Worm (Caenorhabditis elegans) whole organism, mixed stage, embryonic: ENCODE data around the gene oac-57.
"Not testable (repeated sequence)": the region's sequence is repeated elsewhere in the genome, so short reads cannot be mapped to it uniquely, and the experiment has no call there.

Experiments
- M03D4.4 ChIP-seq: sonication (generic microtip); optimal IDR thresholded peaks from 2 replicates; lab custom pipeline; 2017; ENCODE audit warnings: mild to moderate bottlenecking, missing genetic modification characterization, missing compliant biosample characterization
- ceh-43 ChIP-seq: fragments of 200-800 bp; sonication (Bioruptor generic); optimal IDR thresholded peaks from 2 replicates; lab custom pipeline; 2018; ENCODE audit warnings: mild to moderate bottlenecking, missing genetic modification characterization, moderate library complexity, missing compliant biosample characterization
- ceh-83 ChIP-seq: fragments of 200-800 bp; sonication (Bioruptor generic); optimal IDR thresholded peaks from 2 replicates; lab custom pipeline; 2018; ENCODE audit warnings: mild to moderate bottlenecking, missing genetic modification characterization, missing compliant biosample characterization
- ces-1 ChIP-seq: fragments of 150-350 bp; optimal IDR thresholded peaks from 2 replicates; lab custom pipeline; 2014; ENCODE audit warnings: missing biosample characterization, missing genetic modification reagents, missing genetic modification characterization
- cnd-1 ChIP-seq: fragments of 200-800 bp; sonication (Bioruptor generic); optimal IDR thresholded peaks from 2 replicates; lab custom pipeline; 2018; ENCODE audit warnings: mild to moderate bottlenecking, missing genetic modification characterization, missing compliant biosample characterization
- elt-1 ChIP-seq: sonication (generic microtip); optimal IDR thresholded peaks from 2 replicates; lab custom pipeline; 2017; ENCODE audit warnings: missing genetic modification characterization, mild to moderate bottlenecking, missing compliant biosample characterization, antibody characterized with exemption, moderate library complexity, borderline replicate concordance; ENCODE audit not compliant: insufficient read depth
- elt-3 ChIP-seq: fragments of 150-350 bp; optimal IDR thresholded peaks from 2 replicates; lab custom pipeline; 2014; ENCODE audit warnings: missing biosample characterization, missing genetic modification characterization
- flh-1 ChIP-seq: fragments of 200-800 bp; sonication (Bioruptor generic); optimal IDR thresholded peaks from 2 replicates; lab custom pipeline; 2018; ENCODE audit warnings: mild to moderate bottlenecking, missing genetic modification characterization, moderate library complexity, missing compliant biosample characterization
- ham-2 ChIP-seq: fragments of 200-800 bp; sonication (Bioruptor generic); optimal IDR thresholded peaks from 2 replicates; lab custom pipeline; 2018; ENCODE audit warnings: mild to moderate bottlenecking, missing genetic modification characterization, missing compliant biosample characterization
- hlh-1 ChIP-seq: fragments of 150-350 bp; optimal IDR thresholded peaks from 2 replicates; lab custom pipeline; 2014; ENCODE audit warnings: missing biosample characterization, missing genetic modification reagents, missing genetic modification characterization
- lin-13 ChIP-seq: fragments of 150-350 bp; optimal IDR thresholded peaks from 2 replicates; lab custom pipeline; 2014; ENCODE audit warnings: missing biosample characterization, missing genetic modification characterization
- lin-32 ChIP-seq: fragments of 200-800 bp; sonication (Bioruptor generic); optimal IDR thresholded peaks from 2 replicates; lab custom pipeline; 2018; ENCODE audit warnings: mild to moderate bottlenecking, missing genetic modification characterization, missing compliant biosample characterization
- lsy-2 ChIP-seq: fragments of 150-350 bp; optimal IDR thresholded peaks from 2 replicates; lab custom pipeline; 2014; ENCODE audit warnings: missing biosample characterization, missing genetic modification characterization
- mab-5 ChIP-seq: fragments of 150-350 bp; optimal IDR thresholded peaks from 2 replicates; lab custom pipeline; 2014; ENCODE audit warnings: missing biosample characterization, missing genetic modification characterization
- mep-1 ChIP-seq: fragments of 150-350 bp; optimal IDR thresholded peaks from 2 replicates; lab custom pipeline; 2017; ENCODE audit warnings: missing biosample characterization, missing genetic modification reagents, missing genetic modification characterization, inconsistent platforms
- mls-2 ChIP-seq: sonication (generic microtip); optimal IDR thresholded peaks from 2 replicates; lab custom pipeline; 2016; ENCODE audit warnings: mild to moderate bottlenecking, missing genetic modification characterization, moderate library complexity, missing compliant biosample characterization
- nhr-12 ChIP-seq: fragments of 150-350 bp; optimal IDR thresholded peaks from 2 replicates; lab custom pipeline; 2014; ENCODE audit warnings: missing biosample characterization, missing genetic modification characterization
- nhr-237 ChIP-seq: fragments of 150-350 bp; optimal IDR thresholded peaks from 2 replicates; lab custom pipeline; 2014; ENCODE audit warnings: missing biosample characterization, missing genetic modification characterization
- nhr-28 ChIP-seq: fragments of 150-350 bp; optimal IDR thresholded peaks from 2 replicates; lab custom pipeline; 2014; ENCODE audit warnings: missing biosample characterization, missing genetic modification characterization
- nhr-76 ChIP-seq: sonication (generic microtip); optimal IDR thresholded peaks from 2 replicates; lab custom pipeline; 2017; ENCODE audit warnings: missing biosample characterization, missing genetic modification characterization
- sem-2 ChIP-seq: fragments of 200-800 bp; sonication (Bioruptor generic); optimal IDR thresholded peaks from 2 replicates; lab custom pipeline; 2018; ENCODE audit warnings: mild to moderate bottlenecking, missing genetic modification characterization, missing compliant biosample characterization
- snpc-4 ChIP-seq: fragments of 150-350 bp; optimal IDR thresholded peaks from 2 replicates; lab custom pipeline; 2014; ENCODE audit warnings: missing biosample characterization, missing genetic modification characterization
- sptf-1 ChIP-seq: sonication (generic microtip); optimal IDR thresholded peaks from 2 replicates; lab custom pipeline; 2017; ENCODE audit warnings: mild to moderate bottlenecking, missing genetic modification characterization, moderate library complexity, missing compliant biosample characterization
- tbx-8 ChIP-seq: fragments of 200-800 bp; sonication (Bioruptor generic); optimal IDR thresholded peaks from 2 replicates; lab custom pipeline; 2018; ENCODE audit warnings: mild to moderate bottlenecking, missing genetic modification characterization, moderate library complexity, missing compliant biosample characterization
- unc-39 ChIP-seq: fragments of 150-350 bp; optimal IDR thresholded peaks from 2 replicates; lab custom pipeline; 2014; ENCODE audit warnings: missing biosample characterization, missing genetic modification characterization
- unc-62 ChIP-seq: fragments of 150-350 bp; optimal IDR thresholded peaks from 2 replicates; lab custom pipeline; 2014; ENCODE audit warnings: missing biosample characterization, missing genetic modification reagents, missing genetic modification characterization
- zip-8 ChIP-seq: fragments of 150-350 bp; optimal IDR thresholded peaks from 2 replicates; lab custom pipeline; 2014; ENCODE audit warnings: missing biosample characterization, missing genetic modification characterization
- ztf-11 ChIP-seq: fragments of 150-350 bp; optimal IDR thresholded peaks from 2 replicates; lab custom pipeline; 2014; ENCODE audit warnings: missing biosample characterization, missing genetic modification characterization

The oac-57 gene

ce11 chrIV:12334708-12335107, 27.1 kb upstream of the oac-57 start:
- TF ChIP-seq tbx-8 (GFP tag; lab: Kevin White, UChicago) (no peak), ham-2 (GFP tag; lab: Kevin White, UChicago) (no peak), elt-1 (tag; lab: Kevin White, UChicago) (no peak), nhr-28 (tag; lab: Kevin White, UChicago) (no peak), lin-32 (GFP tag; lab: Kevin White, UChicago) (no peak), ces-1 (GFP tag; lab: Kevin White, UChicago) (no peak), lin-13 (tag; lab: Kevin White, UChicago) (no peak), sem-2 (GFP tag; lab: Kevin White, UChicago) (no peak), elt-3 (no peak), sptf-1 (tag; lab: Kevin White, UChicago) (no peak), lsy-2 (no peak), unc-39 (no peak), nhr-76 (tag; lab: Kevin White, UChicago) (no peak)
- TF ChIP-seq, all 35 proteins: peak for 0

- no peak for TF ChIP-seq sem-2 (GFP tag; lab: Kevin White, UChicago)
- TF ChIP-seq unc-62 (GFP tag; lab: Kevin White, UChicago) = no peak
- no peak for TF ChIP-seq mep-1
- no peak for TF ChIP-seq tbx-8 (GFP tag; lab: Kevin White, UChicago)
- no peak for TF ChIP-seq ztf-11 (tag; lab: Kevin White, UChicago)
- no peak for TF ChIP-seq ceh-43
- no peak for TF ChIP-seq snpc-4 (tag; lab: Kevin White, UChicago)
- no peak for TF ChIP-seq sptf-1 (tag; lab: Kevin White, UChicago)
Measured at ce11 chrIV:12334142-12334541, 26.5 kb upstream of the oac-57 start.

ce11 chrIV:12330840-12331359, 23.3 kb upstream of the oac-57 start, which contains the start of gene ufd-1:
ufd-1 (minus strand) TSS chrIV:12330890.
- no peak for TF ChIP-seq M03D4.4 (tag; lab: Kevin White, UChicago)
- TF ChIP-seq mep-1 = peak; percentile 8
- TF ChIP-seq, all 35 proteins: peak for 1

ce11 chrIV:12326932-12327331, 19.3 kb upstream of the oac-57 start, which contains the start of gene F19B6.3:
F19B6.3 (plus strand) TSS chrIV:12327232.
- not testable (repeated sequence) for TF ChIP-seq lin-13 (tag; lab: Kevin White, UChicago); ztf-11 (tag; lab: Kevin White, UChicago); mep-1

ce11 chrIV:12311597-12311996, 4.0 kb upstream of the oac-57 start, which contains the start of gene oac-58:
oac-58 (minus strand) TSS chrIV:12311697.
- TF ChIP-seq ceh-83 (no peak), flh-1 (GFP tag; lab: Kevin White, UChicago) (no peak), mep-1 (no peak), lsy-2 (no peak), elt-1 (tag; lab: Kevin White, UChicago) (no peak)
- TF ChIP-seq, all 35 proteins: peak for 0

ce11 chrIV:12305956-12306355, 1.7 kb downstream of the oac-57 start:
- TF ChIP-seq mls-2 (tag; lab: Kevin White, UChicago) = no peak
- TF ChIP-seq cnd-1 (tag; lab: Kevin White, UChicago) = no peak
- TF ChIP-seq hlh-1 = no peak
- no peak for TF ChIP-seq zip-8
- TF ChIP-seq mab-5 (tag; lab: Kevin White, UChicago) = no peak
- TF ChIP-seq nhr-12 = no peak

ce11 chrIV:12304750-12305149, 2.9 kb downstream of the oac-57 start:
- TF ChIP-seq nhr-76 (tag; lab: Kevin White, UChicago) = no peak
- no peak for TF ChIP-seq elt-1 (tag; lab: Kevin White, UChicago)
- no peak for TF ChIP-seq ceh-83
- TF ChIP-seq ceh-43 = no peak
- TF ChIP-seq sptf-1 (tag; lab: Kevin White, UChicago) = no peak
- TF ChIP-seq mab-5 (tag; lab: Kevin White, UChicago) = no peak
- TF ChIP-seq nhr-237 (tag; lab: Kevin White, UChicago) = no peak
- no peak for TF ChIP-seq nhr-12
- TF ChIP-seq, all 35 proteins: peak for 0
